Worm (Caenorhabditis elegans): ENCODE measurements around the gene C49C8.1.
A peak's percentile ranks its signal among the peaks of the same experiment; 100 is the strongest.

The C49C8.1 gene

DNA sequence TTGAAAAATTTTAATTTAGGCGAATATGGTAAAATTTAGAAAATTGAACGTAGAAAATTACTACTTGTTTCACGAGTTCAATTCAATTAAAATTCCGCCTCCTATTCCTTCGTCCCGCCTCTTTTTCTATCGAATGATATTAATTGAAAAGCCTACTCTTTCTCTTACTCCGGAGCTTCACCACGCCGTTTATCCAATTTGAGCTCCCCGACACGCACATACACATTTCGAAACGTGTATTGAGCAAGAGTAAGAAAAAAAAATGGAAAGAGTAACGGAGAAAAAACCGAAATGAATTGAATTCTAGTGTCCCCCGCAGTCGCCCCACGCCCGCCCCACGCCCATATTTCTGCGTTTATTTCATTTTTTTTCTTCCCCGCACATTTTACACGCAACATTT is 28.1 kb upstream of the C49C8.1 start (continued):
- no peak for TF ChIP-seq mep-1 (tag; optimal IDR thresholded peaks at IDR 0.05)
- TF ChIP-seq hif-1 (tag; optimal IDR thresholded peaks at IDR 0.05), result peak in 1 of 2 experiments; percentile 4
- TF ChIP-seq daf-12 (tag; optimal IDR thresholded peaks at IDR 0.05), result no peak
- TF ChIP-seq jun-1 (tag; optimal IDR thresholded peaks at IDR 0.05), result no peak
- TF ChIP-seq tra-1 (GFP tag; IDR thresholded peaks at IDR 0.05), result no peak
- no peak for TF ChIP-seq mes-2 (tag; optimal IDR thresholded peaks at IDR 0.05; ENCODE audit: poor library complexity, severe bottlenecking)
- peak; percentile 70; the same call in 1 of the 2 replicates for TF ChIP-seq T26A8.4 (GFP tag; IDR thresholded peaks at IDR 0.05)

DNA sequence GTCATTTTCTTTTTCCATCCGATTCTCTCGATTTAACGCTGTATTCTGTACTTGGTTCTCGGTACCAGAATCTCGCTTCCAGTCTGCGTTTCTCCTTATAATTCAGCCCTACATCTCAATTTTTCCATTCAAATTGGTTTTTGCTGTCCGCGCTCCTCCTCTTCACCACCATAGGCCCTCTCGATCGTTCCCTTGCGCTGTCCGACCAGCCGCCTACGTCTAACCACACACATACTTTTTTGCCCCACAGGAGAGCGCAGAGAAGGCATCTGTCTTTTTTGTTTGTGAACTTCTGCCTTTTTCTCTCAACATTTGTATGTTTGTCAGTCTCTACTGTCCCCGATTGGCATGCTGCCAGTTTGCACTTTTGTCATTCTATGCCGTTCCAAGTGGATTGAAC is 27.1 kb upstream of the C49C8.1 start, which contains the start of gene F42A9.11:
Gene F42A9.11 (plus strand): TSS at position 310 of the 400 bp plus-strand sequence.
- TF ChIP-seq nhr-25 (tag; optimal IDR thresholded peaks at IDR 0.05; ENCODE audit: borderline replicate concordance, insufficient read depth) (peak; percentile 28), mxl-2 (GFP tag; conservative IDR thresholded peaks at IDR 0.05) (no peak), nhr-111 (GFP tag; optimal IDR thresholded peaks at IDR 0.05) (no peak), nhr-237 (tag; optimal IDR thresholded peaks at IDR 0.05) (no peak), T26A8.4 (GFP tag; IDR thresholded peaks at IDR 0.05) (peak; percentile 51; the same call in 1 of the 2 replicates), mes-2 (tag; optimal IDR thresholded peaks at IDR 0.05; ENCODE audit: poor library complexity, severe bottlenecking) (peak; percentile 53), Y5F2A.4 (GFP tag; optimal IDR thresholded peaks at IDR 0.05) (no peak), snpc-4 (tag; optimal IDR thresholded peaks at IDR 0.05) (no peak), ctbp-1 (GFP tag; IDR thresholded peaks at IDR 0.05) (no peak), D1046.2 (GFP tag; IDR thresholded peaks at IDR 0.05) (no peak), hmg-1.1 (GFP tag; IDR thresholded peaks at IDR 0.05) (peak; percentile 52; the same call in 1 of the 2 replicates), hif-1 (tag; optimal IDR thresholded peaks at IDR 0.05) (no peak), pqm-1 (tag; optimal IDR thresholded peaks at IDR 0.05) (no peak), R02D3.7 (tag; optimal IDR thresholded peaks at IDR 0.05) (no peak), egl-43 (GFP tag; IDR thresholded peaks at IDR 0.05) (peak; percentile 43; the same call in 1 of the 2 replicates), fkh-10 (GFP tag; optimal IDR thresholded peaks at IDR 0.05) (no peak), daf-19 (GFP tag; conservative IDR thresholded peaks at IDR 0.05) (no peak), lin-13 (GFP tag; optimal IDR thresholded peaks at IDR 0.05) (no peak), arid-1 (GFP tag; conservative IDR thresholded peaks at IDR 0.05) (no peak), nhr-28 (tag; optimal IDR thresholded peaks at IDR 0.05) (peak; percentile 66), tra-1 (GFP tag; IDR thresholded peaks at IDR 0.05) (no peak), dve-1 (tag; optimal IDR thresholded peaks at IDR 0.05; ENCODE audit: insufficient read depth) (peak; percentile 14), F49E8.2 (tag; optimal IDR thresholded peaks at IDR 0.05; ENCODE audit: borderline replicate concordance) (no peak), jun-1 (tag; optimal IDR thresholded peaks at IDR 0.05) (no peak), zfp-3 (GFP tag; conservative IDR thresholded peaks at IDR 0.05) (no peak), mep-1 (tag; optimal IDR thresholded peaks at IDR 0.05) (peak; percentile 51), lin-15B (tag; optimal IDR thresholded peaks at IDR 0.05) (no peak), dmd-9 (GFP tag; IDR thresholded peaks at IDR 0.05) (no peak), mdl-1 (tag; optimal IDR thresholded peaks at IDR 0.05) (peak in 1 of 2 experiments; percentile 44), aha-1 (tag) (peak; percentile 89), zag-1 (tag; optimal IDR thresholded peaks at IDR 0.05) (no peak), F26F4.8 (GFP tag; conservative IDR thresholded peaks at IDR 0.05) (no peak), dpl-1 (GFP tag; optimal IDR thresholded peaks at IDR 0.05) (peak; percentile 9), ztf-7 (tag; optimal IDR thresholded peaks at IDR 0.05) (no peak), nhr-42 (GFP tag; IDR thresholded peaks at IDR 0.05) (no peak), lsy-2 (tag; optimal IDR thresholded peaks at IDR 0.05) (peak in 1 of 2 experiments; percentile 44), nhr-6 (tag; optimal IDR thresholded peaks at IDR 0.05) (peak; percentile 28), hlh-30 (tag; optimal IDR thresholded peaks at IDR 0.05; ENCODE audit: insufficient read depth) (peak; percentile 53), lir-3 (tag; optimal IDR thresholded peaks at IDR 0.05) (no peak), nhr-11 (tag; optimal IDR thresholded peaks at IDR 0.05) (no peak), unc-62 (GFP tag; optimal IDR thresholded peaks at IDR 0.05 in 1 of 2) (peak in 1 of 2 experiments; percentile 79), unc-62 (tag; optimal IDR thresholded peaks at IDR 0.05) (no peak), set-16 (GFP tag; IDR thresholded peaks at IDR 0.05) (0 out of 2 replicates have a peak, but pooled peaks have one; percentile 20), mxl-3 (GFP tag; optimal IDR thresholded peaks at IDR 0.05) (peak; percentile 73), daf-16 (GFP tag; optimal IDR thresholded peaks at IDR 0.05) (no peak), daf-16 (tag; optimal IDR thresholded peaks at IDR 0.05) (peak; percentile 48), hlh-11 (tag; optimal IDR thresholded peaks at IDR 0.05) (peak; percentile 66)

Data from whole organism, L4 larva.